Comparison of ENCODE assay signal across 4 fruit fly cellular contexts in the genomic region with DNA sequence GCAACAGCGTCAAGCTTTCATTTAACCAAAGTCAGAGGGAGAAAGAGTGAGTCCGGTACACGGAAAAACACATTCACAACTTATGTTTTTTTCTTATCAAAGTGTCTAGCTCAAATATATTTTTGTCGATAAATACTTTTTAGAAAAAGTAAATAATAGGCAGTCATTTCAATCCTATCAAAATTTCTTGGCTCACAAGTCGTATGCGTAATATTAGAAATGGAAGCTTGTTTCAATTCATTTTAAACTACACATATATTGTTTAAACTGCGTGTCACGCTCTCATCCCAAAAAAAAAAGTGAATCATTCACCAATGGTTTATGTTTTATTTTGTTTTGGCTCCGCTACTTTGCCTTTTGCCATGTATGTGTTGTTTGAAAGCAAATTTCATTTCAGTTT.
A peak's percentile ranks its signal among the peaks of the same experiment; 100 is the strongest.
TF ChIP-seq lines count a peak whose summit lies in the region.

No protein-coding gene starts in this region.

- TF ChIP-seq CTCF in whole organism, embryonic (GFP tag; optimal IDR thresholded peaks at IDR 0.05; lab: Kevin White, UChicago) = no peak

TF ChIP-seq in whole organism, embryonic, 481 proteins besides CTCF, POLR2A, EP300 and RAD21:
- peak; percentile 39 for TF ChIP-seq sens (GFP tag; lab: Kevin White, UChicago)
- 0 out of 4 replicates have a peak, but pooled peaks have one; percentile 48 for TF ChIP-seq Dll (GFP tag; IDR thresholded peaks at IDR 0.05; lab: Robert Waterston, UW; ENCODE audit: partially characterized antibody)
- no peak for TF ChIP-seq ap (GFP tag; IDR thresholded peaks at IDR 0.05; lab: Robert Waterston, UW)
- peak; percentile 16 for TF ChIP-seq CG11504 (tag; optimal IDR thresholded peaks at IDR 0.05; lab: Kevin White, UChicago)
- TF ChIP-seq Med (GFP tag; lab: Kevin White, UChicago) = peak; percentile 32
- no peak for TF ChIP-seq sc (optimal IDR thresholded peaks at IDR 0.05; lab: Kevin White, UChicago)
- no peak for TF ChIP-seq sc (GFP tag; optimal IDR thresholded peaks at IDR 0.05; lab: Kevin White, UChicago)
- TF ChIP-seq Dip3 (GFP tag; optimal IDR thresholded peaks at IDR 0.05; lab: Kevin White, UChicago) = no peak
- peak; percentile 17 for TF ChIP-seq BEAF-32 (GFP tag; optimal IDR thresholded peaks at IDR 0.05; lab: Kevin White, UChicago)
- peak; percentile 2 for TF ChIP-seq CG17359 (tag; optimal IDR thresholded peaks at IDR 0.05; lab: Kevin White, UChicago)
- peak; percentile 1 for TF ChIP-seq CG12219 (GFP tag; optimal IDR thresholded peaks at IDR 0.05; lab: Kevin White, UChicago)
- TF ChIP-seq sima (GFP tag; optimal IDR thresholded peaks at IDR 0.05; lab: Kevin White, UChicago) = no peak

TF ChIP-seq in whole organism, prepupa, 60 proteins besides CTCF, POLR2A, EP300 and RAD21:
- TF ChIP-seq CG11294 (GFP tag; IDR thresholded peaks at IDR 0.05; lab: Robert Waterston, UW) (no peak), achi (GFP tag; optimal IDR thresholded peaks at IDR 0.05; lab: Kevin White, UChicago) (peak; percentile 32), svp (GFP tag; lab: Kevin White, UChicago) (peak; percentile 67), eg (GFP tag; IDR thresholded peaks at IDR 0.05; lab: Robert Waterston, UW) (peak; percentile 40; the same call in 1 of the 3 replicates), CG15336 (GFP tag; IDR thresholded peaks at IDR 0.05; lab: Robert Waterston, UW) (peak; percentile 52; the same call in 1 of the 2 replicates), esn (GFP tag; optimal IDR thresholded peaks at IDR 0.05; lab: Kevin White, UChicago) (peak; percentile 1), CG3032 (tag; optimal IDR thresholded peaks at IDR 0.05; lab: Kevin White, UChicago) (no peak), Eip75B (GFP tag; optimal IDR thresholded peaks at IDR 0.05; lab: Kevin White, UChicago) (no peak), Hr38 (GFP tag; optimal IDR thresholded peaks at IDR 0.05; lab: Kevin White, UChicago) (no peak), CG4318 (GFP tag; optimal IDR thresholded peaks at IDR 0.05; lab: Kevin White, UChicago) (peak; percentile 43), CG32006 (GFP tag; optimal IDR thresholded peaks at IDR 0.05; lab: Kevin White, UChicago) (peak; percentile 72), CG6808 (GFP tag; optimal IDR thresholded peaks at IDR 0.05; lab: Kevin White, UChicago) (no peak), CG6276 (GFP tag; optimal IDR thresholded peaks at IDR 0.05; lab: Kevin White, UChicago) (peak; percentile 2), CG10669 (GFP tag; optimal IDR thresholded peaks at IDR 0.05; lab: Kevin White, UChicago) (no peak), Met (GFP tag; optimal IDR thresholded peaks at IDR 0.05; lab: Kevin White, UChicago) (peak; percentile 6), CG34406 (GFP tag; optimal IDR thresholded peaks at IDR 0.05; lab: Kevin White, UChicago) (peak; percentile 11), CG8119 (GFP tag; IDR thresholded peaks at IDR 0.05; lab: Robert Waterston, UW) (peak; percentile 38; the same call in 2 of the 3 replicates), Sox15 (GFP tag; optimal IDR thresholded peaks at IDR 0.05; lab: Kevin White, UChicago) (no peak), Hr4 (GFP tag; optimal IDR thresholded peaks at IDR 0.05; lab: Kevin White, UChicago) (peak; percentile 71), fd85E (GFP tag; optimal IDR thresholded peaks at IDR 0.05; lab: Kevin White, UChicago) (no peak), Eip78C (GFP tag; lab: Kevin White, UChicago) (peak; percentile 73), vri (GFP tag; optimal IDR thresholded peaks at IDR 0.05; lab: Kevin White, UChicago) (no peak)

TF ChIP-seq in whole organism, pupa, 21 proteins besides CTCF, POLR2A, EP300 and RAD21:
- peak; percentile 16 for TF ChIP-seq Pif1A (GFP tag; optimal IDR thresholded peaks at IDR 0.05; lab: Kevin White, UChicago)
- no peak for TF ChIP-seq Ets98B (GFP tag; IDR thresholded peaks at IDR 0.05; lab: Robert Waterston, UW)

TF ChIP-seq in whole organism, wandering third instar larva, 38 proteins besides CTCF, POLR2A, EP300 and RAD21:
- TF ChIP-seq sage (GFP tag; optimal IDR thresholded peaks at IDR 0.05; lab: Kevin White, UChicago) (no peak), tai (GFP tag; optimal IDR thresholded peaks at IDR 0.05; lab: Kevin White, UChicago) (peak; percentile 23)
